Worm (Caenorhabditis elegans) whole organism, L2 larva: Measurements from ENCODE around the gene gst-33.

Experiments used
- lsy-2 ChIP-seq, 2 experiments: fragments of 150-350 bp in 1 of 2; sonication (generic microtip) in 1 of 2; optimal IDR thresholded peaks; 2 replicates each; lab custom pipeline; 2014 to 2017; ENCODE audit warnings: missing biosample characterization in 2 of 2, missing genetic modification characterization in 2 of 2
- nhr-10 ChIP-seq: sonication (generic microtip); optimal IDR thresholded peaks from 2 replicates; lab custom pipeline; 2017; ENCODE audit warnings: missing biosample characterization, missing genetic modification characterization
- nhr-23 ChIP-seq: fragments of 150-350 bp; optimal IDR thresholded peaks from 2 replicates; lab custom pipeline; 2014; ENCODE audit warnings: missing biosample characterization, missing genetic modification reagents, missing genetic modification characterization
- unc-62 ChIP-seq: fragments of 150-350 bp; optimal IDR thresholded peaks from 2 replicates; lab custom pipeline; 2014; ENCODE audit warnings: missing biosample characterization, missing genetic modification reagents, missing genetic modification characterization
- zag-1 ChIP-seq: fragments of 150-350 bp; optimal IDR thresholded peaks from 2 replicates; lab custom pipeline; 2014; ENCODE audit warnings: missing biosample characterization, missing genetic modification characterization

- TF ChIP-seq zag-1 (tag; lab: Kevin White, UChicago) = no peak
- no peak for TF ChIP-seq nhr-10 (tag; lab: Kevin White, UChicago)
- no peak for TF ChIP-seq lsy-2 (tag; optimal IDR thresholded peaks at IDR 0.05; lab: Kevin White, UChicago)
- no peak for TF ChIP-seq unc-62 (GFP tag; lab: Kevin White, UChicago)
- no peak for TF ChIP-seq nhr-23 (tag; lab: Kevin White, UChicago)
These were observed at the start of gene gst-33 for ce11 chrV:3468436-3468835.
